Worm (Caenorhabditis elegans) whole organism, young adult: ENCODE data around the gene F57H12.6.

ENCODE experiments used
- B0035.1 ChIP-seq: sonication (generic microtip); optimal IDR thresholded peaks from 2 replicates; lab custom pipeline; 2016; ENCODE audit warnings: missing genetic modification characterization, mild to moderate bottlenecking, missing compliant biosample characterization, missing genotype, missing genetic modification reagents
- B0336.3 ChIP-seq: fragments of 200-800 bp; sonication (Bioruptor generic); IDR thresholded peaks from 2 replicates; pipeline ENCODE4 v1.3.6; 2022; ENCODE audit warnings: missing genetic modification characterization, missing compliant biosample characterization
- F10E7.11 ChIP-seq: sonication (generic microtip); optimal IDR thresholded peaks from 2 replicates; lab custom pipeline; 2017; ENCODE audit warnings: mild to moderate bottlenecking, missing genetic modification characterization, moderate library complexity, missing compliant biosample characterization
- F33H1.4 ChIP-seq: fragments of 200-800 bp; sonication (Bioruptor generic); IDR thresholded peaks from 2 replicates; pipeline ENCODE4 v1.3.6; 2022; ENCODE audit warnings: missing genetic modification reagents, missing genetic modification characterization, missing compliant biosample characterization
- F39B2.1 ChIP-seq: fragments of 200-800 bp; sonication (Bioruptor generic); IDR thresholded peaks from 2 replicates; pipeline ENCODE4 v1.3.6; 2022; ENCODE audit warnings: missing genetic modification reagents, missing genetic modification characterization, missing compliant biosample characterization
- T26A5.8 ChIP-seq: sonication (generic microtip); optimal IDR thresholded peaks from 2 replicates; lab custom pipeline; 2016; ENCODE audit warnings: missing genetic modification characterization, missing compliant biosample characterization
- Y53G8AR.9 ChIP-seq: fragments of 200-800 bp; sonication (Bioruptor generic); conservative IDR thresholded peaks from 2 replicates; pipeline ENCODE4 v1.3.6; 2022; ENCODE audit warnings: missing genetic modification reagents, missing genetic modification characterization, missing compliant biosample characterization
- Y67H2A.10 ChIP-seq: fragments of 200-800 bp; sonication (Bioruptor generic); conservative IDR thresholded peaks from 2 replicates; pipeline ENCODE4 v1.3.6; 2022; ENCODE audit warnings: missing genetic modification reagents, missing genetic modification characterization, missing compliant biosample characterization
- Y79H2A.3 ChIP-seq: fragments of 200-800 bp; sonication (Bioruptor generic); conservative IDR thresholded peaks from 2 replicates; pipeline ENCODE4 v1.3.6; 2022; ENCODE audit warnings: missing genetic modification reagents, missing genetic modification characterization, missing compliant biosample characterization
- ZK185.1 ChIP-seq: sonication (generic microtip); optimal IDR thresholded peaks from 2 replicates; lab custom pipeline; 2016; ENCODE audit warnings: mild to moderate bottlenecking, missing genetic modification characterization, missing compliant biosample characterization; ENCODE audit not compliant: poor library complexity, severe bottlenecking
- aptf-3 ChIP-seq: fragments of 200-800 bp; sonication (Bioruptor generic); IDR thresholded peaks from 2 replicates; pipeline ENCODE4 v1.3.6; 2022; ENCODE audit warnings: missing genetic modification characterization, missing compliant biosample characterization
- atf-7 ChIP-seq: sonication (generic microtip); optimal IDR thresholded peaks from 2 replicates; lab custom pipeline; 2017; ENCODE audit warnings: mild to moderate bottlenecking, missing genetic modification characterization, missing compliant biosample characterization
- attf-3 ChIP-seq: fragments of 200-800 bp; sonication (Bioruptor generic); conservative IDR thresholded peaks from 2 replicates; pipeline ENCODE4 v1.3.6; 2022; ENCODE audit warnings: missing genetic modification reagents, missing genetic modification characterization, missing compliant biosample characterization
- attf-5 ChIP-seq: fragments of 200-800 bp; sonication (Bioruptor generic); optimal IDR thresholded peaks from 2 replicates; lab custom pipeline; 2018; ENCODE audit warnings: mild to moderate bottlenecking, missing genetic modification characterization, missing compliant biosample characterization
- attf-6 ChIP-seq: fragments of 200-800 bp; sonication (Bioruptor generic); IDR thresholded peaks from 2 replicates; pipeline ENCODE4 v1.3.6; 2022; ENCODE audit warnings: missing genetic modification reagents, missing genetic modification characterization, missing compliant biosample characterization
- cebp-2 ChIP-seq: fragments of 200-800 bp; sonication (Bioruptor generic); IDR thresholded peaks from 2 replicates; pipeline ENCODE4 v1.3.6; 2022; ENCODE audit warnings: missing genetic modification characterization, missing compliant biosample characterization
- ceh-100 ChIP-seq: fragments of 200-800 bp; sonication (Bioruptor generic); IDR thresholded peaks from 2 replicates; pipeline ENCODE4 v1.3.6; 2022; ENCODE audit warnings: missing genetic modification reagents, missing genetic modification characterization, missing compliant biosample characterization
- ceh-27 ChIP-seq: fragments of 200-800 bp; sonication (Bioruptor generic); optimal IDR thresholded peaks from 2 replicates; lab custom pipeline; 2018; ENCODE audit warnings: mild to moderate bottlenecking, missing genetic modification characterization, moderate library complexity, missing compliant biosample characterization
- ceh-79 ChIP-seq: sonication (generic microtip); optimal IDR thresholded peaks from 2 replicates; lab custom pipeline; 2017; ENCODE audit warnings: mild to moderate bottlenecking, missing genetic modification characterization, missing compliant biosample characterization
- chd-7 ChIP-seq: sonication (generic microtip); optimal IDR thresholded peaks from 2 replicates; lab custom pipeline; 2016; ENCODE audit warnings: mild to moderate bottlenecking, missing genetic modification characterization, moderate library complexity, missing compliant biosample characterization
- egrh-3 ChIP-seq: fragments of 200-800 bp; sonication (Bioruptor generic); IDR thresholded peaks from 2 replicates; pipeline ENCODE4 v1.3.6; 2022; ENCODE audit warnings: missing genetic modification reagents, missing genetic modification characterization, missing compliant biosample characterization
- hlh-12 ChIP-seq: sonication (generic microtip); optimal IDR thresholded peaks from 2 replicates; lab custom pipeline; 2016; ENCODE audit warnings: missing genetic modification characterization, missing compliant biosample characterization
- hlh-26 ChIP-seq: fragments of 200-800 bp; sonication (Bioruptor generic); conservative IDR thresholded peaks from 2 replicates; pipeline ENCODE4 v1.3.6; 2022; ENCODE audit warnings: missing genetic modification reagents, missing genetic modification characterization, missing compliant biosample characterization
- hmg-20 ChIP-seq: fragments of 200-800 bp; sonication (Bioruptor generic); IDR thresholded peaks from 2 replicates; pipeline ENCODE4 v1.3.6; 2022; ENCODE audit warnings: missing genetic modification reagents, missing genetic modification characterization, missing compliant biosample characterization
- hrde-1 ChIP-seq: sonication (generic microtip); optimal IDR thresholded peaks from 2 replicates; lab custom pipeline; 2016; ENCODE audit warnings: missing genetic modification characterization, mild to moderate bottlenecking, missing compliant biosample characterization, moderate library complexity, missing genotype, missing genetic modification reagents, borderline replicate concordance
- hsf-1 ChIP-seq: fragments of 200-800 bp; sonication (Bioruptor generic); IDR thresholded peaks from 2 replicates; pipeline ENCODE4 v1.3.6; 2022; ENCODE audit warnings: missing genetic modification reagents, missing genetic modification characterization, missing compliant biosample characterization
- let-607 ChIP-seq, 2 experiments: fragments of 200-800 bp in 1 of 2; sonication (Bioruptor generic) in 1 of 2; sonication (generic microtip) in 1 of 2; optimal IDR thresholded peaks; 2 replicates each; lab custom pipeline; 2016 to 2018; ENCODE audit warnings: mild to moderate bottlenecking in 2 of 2, missing compliant biosample characterization in 2 of 2, missing genetic modification characterization in 2 of 2, moderate library complexity in 2 of 2, missing genotype in 1 of 2
- lin-35 ChIP-seq, 3 experiments: fragments of 150-350 bp in 2 of 3; sonication (generic microtip) in 1 of 3; optimal IDR thresholded peaks; 2 replicates each; lab custom pipeline; 2014 to 2018; ENCODE audit warnings: missing biosample characterization in 3 of 3, missing genetic modification characterization in 3 of 3, missing genetic modification reagents in 3 of 3
- lin-40 ChIP-seq: sonication (generic microtip); optimal IDR thresholded peaks from 2 replicates; lab custom pipeline; 2016; ENCODE audit warnings: missing genetic modification characterization, mild to moderate bottlenecking, missing compliant biosample characterization, missing genotype, missing genetic modification reagents
- lsl-1 ChIP-seq: fragments of 200-800 bp; sonication (Bioruptor generic); optimal IDR thresholded peaks from 2 replicates; lab custom pipeline; 2018; ENCODE audit warnings: mild to moderate bottlenecking, missing genetic modification characterization, moderate library complexity, missing compliant biosample characterization
- madf-10 ChIP-seq: sonication (generic microtip); optimal IDR thresholded peaks from 2 replicates; lab custom pipeline; 2016; ENCODE audit warnings: mild to moderate bottlenecking, missing genetic modification characterization, missing compliant biosample characterization
- madf-3 ChIP-seq: fragments of 200-800 bp; sonication (Bioruptor generic); IDR thresholded peaks from 2 replicates; pipeline ENCODE4 v1.3.6; 2022; ENCODE audit warnings: missing genetic modification reagents, missing genetic modification characterization, missing compliant biosample characterization
- madf-6 ChIP-seq: fragments of 200-800 bp; sonication (Bioruptor generic); IDR thresholded peaks from 2 replicates; pipeline ENCODE4 v1.3.6; 2022; ENCODE audit warnings: missing genetic modification reagents, missing genetic modification characterization, missing compliant biosample characterization
- mel-28 ChIP-seq: sonication (generic microtip); optimal IDR thresholded peaks from 2 replicates; lab custom pipeline; 2016; ENCODE audit warnings: borderline replicate concordance, mild to moderate bottlenecking, missing genetic modification characterization, missing compliant biosample characterization
- mes-4 ChIP-seq: sonication (generic microtip); optimal IDR thresholded peaks from 2 replicates; lab custom pipeline; 2016; ENCODE audit warnings: missing genotype, missing genetic modification characterization, missing compliant biosample characterization
- nfya-1 ChIP-seq: sonication (generic microtip); optimal IDR thresholded peaks from 2 replicates; lab custom pipeline; 2017; ENCODE audit warnings: antibody characterized with exemption, missing compliant biosample characterization, missing genetic modification characterization, borderline replicate concordance; ENCODE audit not compliant: insufficient read depth
- nhr-120 ChIP-seq: fragments of 200-800 bp; sonication (Bioruptor generic); IDR thresholded peaks from 2 replicates; pipeline ENCODE4 v1.3.6; 2022; ENCODE audit warnings: missing genetic modification characterization, missing compliant biosample characterization
- rcor-1 ChIP-seq: fragments of 200-800 bp; sonication (Bioruptor generic); IDR thresholded peaks from 2 replicates; pipeline ENCODE4 v1.3.6; 2022; ENCODE audit warnings: missing genetic modification reagents, missing genetic modification characterization, missing compliant biosample characterization
- repo-1 ChIP-seq: sonication (generic microtip); optimal IDR thresholded peaks from 2 replicates; lab custom pipeline; 2017; ENCODE audit warnings: mild to moderate bottlenecking, missing genetic modification characterization, missing compliant biosample characterization
- sea-2 ChIP-seq: fragments of 200-800 bp; sonication (Bioruptor generic); IDR thresholded peaks from 2 replicates; pipeline ENCODE4 v1.3.6; 2022; ENCODE audit warnings: missing genetic modification characterization, missing compliant biosample characterization
- snpc-1.3 ChIP-seq: sonication (generic microtip); optimal IDR thresholded peaks from 2 replicates; lab custom pipeline; 2017; ENCODE audit warnings: missing genetic modification characterization, mild to moderate bottlenecking, missing compliant biosample characterization, antibody characterized with exemption, moderate library complexity, missing genotype, missing genetic modification reagents; ENCODE audit not compliant: insufficient read depth
- somi-1 ChIP-seq: fragments of 200-800 bp; sonication (Bioruptor generic); optimal IDR thresholded peaks from 2 replicates; lab custom pipeline; 2018; ENCODE audit warnings: mild to moderate bottlenecking, missing genetic modification characterization, missing compliant biosample characterization
- zim-3 ChIP-seq: sonication (generic microtip); optimal IDR thresholded peaks from 2 replicates; lab custom pipeline; 2017; ENCODE audit warnings: mild to moderate bottlenecking, missing genetic modification characterization, moderate library complexity, missing compliant biosample characterization
- ztf-25 ChIP-seq: fragments of 200-800 bp; sonication (Bioruptor generic); IDR thresholded peaks from 2 replicates; pipeline ENCODE4 v1.3.6; 2022; ENCODE audit warnings: missing genetic modification reagents, missing genetic modification characterization, missing compliant biosample characterization
- ztf-26 ChIP-seq: sonication (generic microtip); optimal IDR thresholded peaks from 2 replicates; lab custom pipeline; 2017; ENCODE audit warnings: missing genetic modification characterization, missing compliant biosample characterization
- ztf-28 ChIP-seq: fragments of 200-800 bp; sonication (Bioruptor generic); IDR thresholded peaks from 2 replicates; pipeline ENCODE4 v1.3.6; 2022; ENCODE audit warnings: missing genetic modification reagents, missing genetic modification characterization, missing compliant biosample characterization
- ztf-3 ChIP-seq: fragments of 200-800 bp; sonication (Bioruptor generic); optimal IDR thresholded peaks from 2 replicates; lab custom pipeline; 2018; ENCODE audit warnings: mild to moderate bottlenecking, missing genetic modification characterization, missing compliant biosample characterization

The F57H12.6 gene

DNA sequence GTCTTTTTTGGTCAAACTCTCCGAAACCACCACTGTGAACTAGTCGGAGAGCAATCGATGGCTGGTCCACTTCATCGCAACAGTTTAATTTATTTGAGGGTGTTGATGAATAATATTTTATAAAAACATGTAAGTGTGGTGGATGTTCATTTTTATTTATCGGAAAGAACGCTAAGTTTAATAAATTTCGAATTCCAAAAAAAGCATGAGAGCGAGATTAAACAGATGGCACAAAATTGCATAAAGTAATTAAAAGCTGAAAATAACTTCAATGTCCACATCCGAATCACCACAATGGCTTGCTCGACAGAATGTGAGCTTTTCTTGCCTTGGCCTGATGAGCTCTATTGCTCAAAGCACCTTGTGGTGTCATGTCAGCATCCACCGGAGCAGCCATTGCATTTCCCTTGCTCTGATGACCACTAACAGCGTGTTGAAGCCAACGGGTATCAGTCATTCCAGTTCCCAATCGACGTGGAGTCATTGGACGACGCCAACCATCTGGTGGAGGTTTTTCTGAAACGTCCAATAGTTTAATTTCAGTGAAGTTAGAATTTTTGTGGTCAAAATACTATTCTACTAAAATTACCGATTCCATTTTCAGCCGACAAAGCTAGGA is 7.7 kb upstream of the F57H12.6 start (continued):
- TF ChIP-seq attf-6 (GFP tag; lab: Robert Waterston, UW): peak; percentile 60; the same call in 1 of the 2 replicates
- TF ChIP-seq mel-28: no peak
- TF ChIP-seq hlh-26 (GFP tag; lab: Robert Waterston, UW): no peak
- no peak for TF ChIP-seq aptf-3 (GFP tag; lab: Robert Waterston, UW)
- TF ChIP-seq ZK185.1 (tag; lab: Kevin White, UChicago): no peak
- peak; percentile 3 for TF ChIP-seq ztf-3 (GFP tag; lab: Kevin White, UChicago)
- TF ChIP-seq chd-7: peak; percentile 45
- peak in 1 of 3 experiments; percentile 9 for TF ChIP-seq lin-35 (GFP tag; optimal IDR thresholded peaks at IDR 0.05; lab: Kevin White, UChicago)
- TF ChIP-seq lsl-1 (GFP tag; lab: Kevin White, UChicago): no peak
- TF ChIP-seq ceh-27 (GFP tag; lab: Kevin White, UChicago): peak; percentile 3
- peak; percentile 73 for TF ChIP-seq repo-1 (tag; lab: Kevin White, UChicago)
- TF ChIP-seq F10E7.11 (tag; lab: Kevin White, UChicago): no peak
- 0 out of 2 replicates have a peak, but pooled peaks have one; percentile 7 for TF ChIP-seq F33H1.4 (GFP tag; lab: Robert Waterston, UW)
- TF ChIP-seq madf-10: no peak
- no peak for TF ChIP-seq hmg-20 (GFP tag; lab: Robert Waterston, UW)
- TF ChIP-seq attf-5 (GFP tag; lab: Kevin White, UChicago): peak; percentile 5
- no peak for TF ChIP-seq egrh-3
- no peak for TF ChIP-seq hrde-1 (tag; lab: Kevin White, UChicago)
- no peak for TF ChIP-seq zim-3 (tag; lab: Kevin White, UChicago)
- no peak for TF ChIP-seq hlh-12 (tag; lab: Kevin White, UChicago)
- TF ChIP-seq B0336.3 (GFP tag; lab: Robert Waterston, UW): peak; percentile 91
- TF ChIP-seq atf-7 (tag; lab: Kevin White, UChicago): peak; percentile 7
- peak; percentile 78; the same call in 1 of the 2 replicates for TF ChIP-seq madf-3 (GFP tag; lab: Robert Waterston, UW)
- peak; percentile 37 for TF ChIP-seq T26A5.8 (tag; lab: Kevin White, UChicago)
- no peak for TF ChIP-seq snpc-1.3 (tag; lab: Kevin White, UChicago)
- no peak for TF ChIP-seq Y67H2A.10 (GFP tag; lab: Robert Waterston, UW)
- TF ChIP-seq ztf-26 (tag; lab: Kevin White, UChicago): peak; percentile 23
- TF ChIP-seq mes-4: no peak
- TF ChIP-seq lin-40: no peak
- TF ChIP-seq ceh-100: no peak
- TF ChIP-seq rcor-1: no peak
- peak; percentile 52; the same call in 1 of the 2 replicates for TF ChIP-seq Y53G8AR.9
- no peak for TF ChIP-seq let-607 (tag; optimal IDR thresholded peaks at IDR 0.05; lab: Kevin White, UChicago)
- 0 out of 2 replicates have a peak, but pooled peaks have one; percentile 6 for TF ChIP-seq cebp-2 (GFP tag; lab: Robert Waterston, UW)
- TF ChIP-seq hsf-1 (GFP tag; lab: Robert Waterston, UW): peak; percentile 9
- no peak for TF ChIP-seq ztf-28 (GFP tag; lab: Robert Waterston, UW)
- no peak for TF ChIP-seq nhr-120 (GFP tag; lab: Robert Waterston, UW)
- TF ChIP-seq F39B2.1 (GFP tag; lab: Robert Waterston, UW): peak; percentile 29; the same call in 1 of the 2 replicates
- no peak for TF ChIP-seq nfya-1 (tag; lab: Kevin White, UChicago)
- no peak for TF ChIP-seq attf-3 (GFP tag; lab: Robert Waterston, UW)
- no peak for TF ChIP-seq Y79H2A.3 (GFP tag; lab: Robert Waterston, UW)
- peak; percentile 19 for TF ChIP-seq ceh-79
- TF ChIP-seq sea-2 (GFP tag; lab: Robert Waterston, UW): no peak
- no peak for TF ChIP-seq somi-1
- no peak for TF ChIP-seq ztf-25 (GFP tag; lab: Robert Waterston, UW)
- TF ChIP-seq B0035.1 (tag; lab: Kevin White, UChicago): peak; percentile 28
- peak; percentile 55 for TF ChIP-seq madf-6 (GFP tag; lab: Robert Waterston, UW)
